Fruit fly (Drosophila melanogaster) whole organism, adult: ENCODE results near the gene Dpck.

ENCODE experiments used
- CG33017 ChIP-seq: fragments of 200-800 bp; sonication (Bioruptor generic); optimal IDR thresholded peaks from 2 replicates; lab custom pipeline; 2018; ENCODE audit warnings: missing biosample characterization, mild to moderate bottlenecking, missing genetic modification characterization, moderate library complexity
- CG5204 ChIP-seq: fragments of 200-800 bp; sonication (Bioruptor generic); optimal IDR thresholded peaks from 2 replicates; lab custom pipeline; 2016; ENCODE audit warnings: missing biosample characterization, missing genetic modification characterization
- Clk ChIP-seq: fragments of 200-800 bp; sonication (Bioruptor generic); optimal IDR thresholded peaks from 2 replicates; lab custom pipeline; 2017; ENCODE audit warnings: missing biosample characterization, missing genetic modification characterization
- Crg-1 ChIP-seq: fragments of 200-800 bp; sonication (Bioruptor generic); optimal IDR thresholded peaks from 2 replicates; lab custom pipeline; 2016; ENCODE audit warnings: missing biosample characterization, missing genetic modification characterization
- Mnt ChIP-seq: fragments of 200-800 bp; sonication (Bioruptor generic); optimal IDR thresholded peaks from 2 replicates; lab custom pipeline; 2016; ENCODE audit warnings: missing biosample characterization, mild to moderate bottlenecking, missing genetic modification characterization
- cnc ChIP-seq, 2 experiments: fragments of >200 bp; optimal IDR thresholded peaks; 2 replicates each; lab custom pipeline; 2017
- kay ChIP-seq: fragments of 200-800 bp; sonication (Bioruptor generic); peaks from one replicate; lab custom pipeline; 2016; ENCODE audit warnings: missing biosample characterization, missing genetic modification characterization, borderline replicate concordance
- tj ChIP-seq: fragments of 200-800 bp; sonication (Bioruptor generic); optimal IDR thresholded peaks from 3 replicates; lab custom pipeline; 2017; ENCODE audit warnings: missing biosample characterization, mild to moderate bottlenecking, missing genetic modification characterization, moderate library complexity
- toe ChIP-seq: fragments of 200-800 bp; sonication (Bioruptor generic); optimal IDR thresholded peaks from 2 replicates; lab custom pipeline; 2016; ENCODE audit warnings: missing biosample characterization, missing genetic modification characterization

DNA sequence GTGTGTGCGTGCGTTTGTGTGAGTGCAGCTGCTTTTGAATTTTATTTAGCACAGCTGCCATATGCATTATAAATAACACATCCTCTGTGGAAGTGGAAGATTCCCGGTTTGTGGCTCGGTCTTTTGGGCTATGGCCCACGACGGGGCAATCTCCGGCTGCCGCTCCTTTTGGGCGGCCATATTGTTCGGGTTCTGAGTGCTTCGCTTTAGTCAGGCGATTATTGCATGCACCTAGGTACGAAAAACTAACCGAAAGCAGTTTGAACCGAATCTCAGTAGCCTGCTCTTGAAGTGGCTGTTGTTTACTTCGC is 6.9 kb upstream of the Dpck start:
- TF ChIP-seq kay (no peak), CG5204 (no peak), Mnt (GFP tag; lab: Kevin White, UChicago) (no peak), toe (no peak), Clk (GFP tag; lab: Kevin White, UChicago) (no peak), tj (no peak), cnc (optimal IDR thresholded peaks at IDR 0.05; lab: Kevin White, UChicago) (no peak), Crg-1 (GFP tag; lab: Kevin White, UChicago) (no peak), CG33017 (tag; lab: Kevin White, UChicago) (no peak)
